Fruit fly (Drosophila melanogaster) whole organism, embryonic: ENCODE results near the gene CG15347.
A peak's percentile ranks its signal among the peaks of the same experiment; 100 is the strongest.

ENCODE experiments used
- Atf-2 ChIP-seq: fragments of 200-800 bp; sonication (Bioruptor generic); optimal IDR thresholded peaks from 2 replicates; lab custom pipeline; 2016; ENCODE audit warnings: missing biosample characterization, missing genetic modification characterization
- CG10274 ChIP-seq: fragments of 200-800 bp; sonication (Bioruptor generic); optimal IDR thresholded peaks from 3 replicates; lab custom pipeline; 2017; ENCODE audit warnings: missing biosample characterization, mild to moderate bottlenecking, missing genetic modification characterization
- CG10565 ChIP-seq: fragments of 200-800 bp; sonication (Bioruptor generic); optimal IDR thresholded peaks from 3 replicates; lab custom pipeline; 2016; ENCODE audit warnings: missing biosample characterization, mild to moderate bottlenecking, missing genetic modification characterization
- CG11456 ChIP-seq: fragments of 200-800 bp; sonication (Bioruptor generic); IDR thresholded peaks from 3 replicates; pipeline ENCODE4 v1.3.6; 2022; ENCODE audit warnings: missing biosample characterization, missing genetic modification characterization
- CG12219 ChIP-seq: fragments of 200-800 bp; sonication (Bioruptor generic); optimal IDR thresholded peaks from 3 replicates; lab custom pipeline; 2018; ENCODE audit warnings: missing biosample characterization, mild to moderate bottlenecking, missing genetic modification characterization
- CG13424 ChIP-seq: fragments of 200-800 bp; sonication (Bioruptor generic); optimal IDR thresholded peaks from 2 replicates; lab custom pipeline; 2019; ENCODE audit warnings: missing biosample characterization, mild to moderate bottlenecking, missing genetic modification characterization, moderate library complexity
- CG14441 ChIP-seq: fragments of 200-800 bp; sonication (Bioruptor generic); IDR thresholded peaks from 2 replicates; pipeline ENCODE4 v1.3.6; 2022; ENCODE audit warnings: missing biosample characterization, missing genetic modification characterization
- CG14860 ChIP-seq: fragments of 200-800 bp; sonication (Bioruptor generic); IDR thresholded peaks from 3 replicates; pipeline ENCODE4 v1.3.6; 2022; ENCODE audit warnings: missing biosample characterization, missing genetic modification characterization; ENCODE audit not compliant: partially characterized antibody
- CG15073 ChIP-seq: fragments of 200-800 bp; sonication (Bioruptor generic); optimal IDR thresholded peaks from 2 replicates; lab custom pipeline; 2016; ENCODE audit warnings: missing biosample characterization, missing genetic modification characterization
- CG17361 ChIP-seq: fragments of 200-800 bp; sonication (Bioruptor generic); IDR thresholded peaks from 3 replicates; pipeline ENCODE4 v1.3.6; 2022; ENCODE audit warnings: missing biosample characterization, missing genetic modification characterization
- CG17802 ChIP-seq: fragments of 200-800 bp; sonication (Bioruptor generic); optimal IDR thresholded peaks from 2 replicates; lab custom pipeline; 2018; ENCODE audit warnings: missing biosample characterization, mild to moderate bottlenecking, missing genetic modification characterization, moderate library complexity
- CG2875 ChIP-seq: fragments of 200-800 bp; sonication (Bioruptor generic); optimal IDR thresholded peaks from 2 replicates; lab custom pipeline; 2017; ENCODE audit warnings: missing biosample characterization, mild to moderate bottlenecking, missing genetic modification characterization, missing genetic modification reagents
- CG30431 ChIP-seq: fragments of 200-800 bp; sonication (Bioruptor generic); optimal IDR thresholded peaks from 2 replicates; lab custom pipeline; 2017; ENCODE audit warnings: missing biosample characterization, missing genetic modification characterization
- CG4617 ChIP-seq: fragments of 200-800 bp; sonication (Bioruptor generic); optimal IDR thresholded peaks from 3 replicates; lab custom pipeline; 2016; ENCODE audit warnings: missing biosample characterization, missing genetic modification characterization, borderline replicate concordance
- CG6765 ChIP-seq: fragments of 200-800 bp; sonication (Bioruptor generic); optimal IDR thresholded peaks from 3 replicates; lab custom pipeline; 2017; ENCODE audit warnings: missing biosample characterization, mild to moderate bottlenecking, missing genetic modification characterization
- CG7271 ChIP-seq: fragments of 200-800 bp; sonication (Bioruptor generic); optimal IDR thresholded peaks from 2 replicates; lab custom pipeline; 2018; ENCODE audit warnings: missing biosample characterization, mild to moderate bottlenecking, missing genetic modification characterization, moderate library complexity
- CG8359 ChIP-seq: fragments of 200-800 bp; sonication (Bioruptor generic); optimal IDR thresholded peaks from 2 replicates; lab custom pipeline; 2017; ENCODE audit warnings: missing biosample characterization, mild to moderate bottlenecking, missing genetic modification characterization, borderline replicate concordance
- CoRest ChIP-seq: fragments of 200-800 bp; sonication (Bioruptor generic); optimal IDR thresholded peaks from 3 replicates; lab custom pipeline; 2018; ENCODE audit warnings: missing biosample characterization, mild to moderate bottlenecking, missing genetic modification characterization, moderate library complexity
- CrebB ChIP-seq: fragments of 200-800 bp; sonication (Bioruptor generic); optimal IDR thresholded peaks from 3 replicates; lab custom pipeline; 2018; ENCODE audit warnings: missing biosample characterization, mild to moderate bottlenecking, missing genetic modification characterization
- MBD-R2 ChIP-seq: fragments of 200-800 bp; sonication (Bioruptor generic); IDR thresholded peaks from 2 replicates; pipeline ENCODE4 v1.3.6; 2022; ENCODE audit warnings: missing biosample characterization, missing genetic modification characterization
- Mad ChIP-seq: fragments of 200-800 bp; sonication (Bioruptor generic); optimal IDR thresholded peaks from 2 replicates; lab custom pipeline; 2016; ENCODE audit warnings: missing biosample characterization, missing genetic modification characterization
- Rfx ChIP-seq: fragments of 200-800 bp; sonication (Bioruptor generic); IDR thresholded peaks from 2 replicates; pipeline ENCODE4 v1.3.6; 2022; ENCODE audit warnings: missing biosample characterization, missing genetic modification characterization
- TFAM ChIP-seq: fragments of 200-800 bp; sonication (Bioruptor generic); optimal IDR thresholded peaks from 2 replicates; lab custom pipeline; 2017; ENCODE audit warnings: missing biosample characterization, missing genetic modification characterization, inconsistent platforms
- ara ChIP-seq: fragments of 200-800 bp; sonication (Bioruptor generic); IDR thresholded peaks from 2 replicates; pipeline ENCODE4 v1.3.6; 2022; ENCODE audit warnings: missing biosample characterization, missing genetic modification characterization
- bcd ChIP-seq: fragments of 200-800 bp; sonication (Bioruptor generic); optimal IDR thresholded peaks from 2 replicates; lab custom pipeline; 2017; ENCODE audit warnings: missing biosample characterization, mild to moderate bottlenecking, missing genetic modification characterization
- br ChIP-seq: fragments of >200 bp; optimal IDR thresholded peaks from 2 replicates; lab custom pipeline; 2017
- btn ChIP-seq: fragments of 200-800 bp; sonication (Bioruptor generic); optimal IDR thresholded peaks from 2 replicates; lab custom pipeline; 2016; ENCODE audit warnings: missing biosample characterization, missing genetic modification characterization
- corto ChIP-seq: fragments of 200-800 bp; sonication (Bioruptor generic); optimal IDR thresholded peaks from 2 replicates; lab custom pipeline; 2016; ENCODE audit warnings: missing biosample characterization, mild to moderate bottlenecking, missing genetic modification characterization, moderate library complexity
- dysf ChIP-seq: fragments of 200-800 bp; sonication (Bioruptor generic); IDR thresholded peaks from 3 replicates; pipeline ENCODE4 v1.3.6; 2022; ENCODE audit warnings: missing biosample characterization, missing genetic modification characterization
- fu2 ChIP-seq: fragments of 200-800 bp; sonication (Bioruptor generic); optimal IDR thresholded peaks from 2 replicates; lab custom pipeline; 2016; ENCODE audit warnings: missing biosample characterization, missing genetic modification characterization
- gem ChIP-seq: fragments of 200-800 bp; sonication (Bioruptor generic); optimal IDR thresholded peaks from 2 replicates; lab custom pipeline; 2019; ENCODE audit warnings: missing biosample characterization, mild to moderate bottlenecking, missing genetic modification characterization, moderate library complexity
- gsb-n ChIP-seq: fragments of 200-800 bp; sonication (Bioruptor generic); optimal IDR thresholded peaks from 3 replicates; lab custom pipeline; 2018; ENCODE audit warnings: missing biosample characterization, mild to moderate bottlenecking, missing genetic modification characterization
- h ChIP-seq: fragments of >200 bp; optimal IDR thresholded peaks from 2 replicates; lab custom pipeline; 2017
- inv ChIP-seq: fragments of 200-800 bp; sonication (Bioruptor generic); IDR thresholded peaks from 2 replicates; pipeline ENCODE4 v1.3.6; 2022; ENCODE audit warnings: missing biosample characterization, missing genetic modification characterization; ENCODE audit not compliant: partially characterized antibody
- lmd ChIP-seq: fragments of 200-800 bp; sonication (Bioruptor generic); IDR thresholded peaks from 2 replicates; pipeline ENCODE4 v1.3.6; 2022; ENCODE audit warnings: missing biosample characterization, missing genetic modification characterization
- lola ChIP-seq, 3 experiments: fragments of >200 bp in 2 of 3; fragments of 200-800 bp in 1 of 3; sonication (Bioruptor generic) in 1 of 3; optimal IDR thresholded peaks; 2 replicates each; lab custom pipeline; 2017 to 2019; ENCODE audit warnings: missing biosample characterization in 3 of 3, missing genetic modification characterization in 3 of 3, mild to moderate bottlenecking in 1 of 3, moderate library complexity in 1 of 3
- maf-S ChIP-seq: fragments of 200-800 bp; sonication (Bioruptor generic); optimal IDR thresholded peaks from 2 replicates; lab custom pipeline; 2016; ENCODE audit warnings: missing biosample characterization, missing genetic modification characterization
- nmo ChIP-seq: fragments of 200-800 bp; sonication (Bioruptor generic); optimal IDR thresholded peaks from 2 replicates; lab custom pipeline; 2018; ENCODE audit warnings: missing biosample characterization, mild to moderate bottlenecking, missing genetic modification characterization, moderate library complexity
- prd ChIP-seq, 3 experiments: fragments of >200 bp in 2 of 3; fragments of 200-800 bp in 1 of 3; sonication (Bioruptor generic) in 1 of 3; optimal IDR thresholded peaks in 2 of 3; IDR thresholded peaks in 1 of 3; 2 replicates in 2 of 3; 3 replicates in 1 of 3; pipeline versions ENCODE4 v1.3.6 to Lab custom; 2017 to 2022; ENCODE audit warnings: missing biosample characterization in 1 of 3, missing genetic modification characterization in 1 of 3
- repo ChIP-seq: fragments of 200-800 bp; sonication (Bioruptor generic); optimal IDR thresholded peaks from 2 replicates; lab custom pipeline; 2016; ENCODE audit warnings: missing biosample characterization, missing genetic modification characterization
- rib ChIP-seq: fragments of 200-800 bp; sonication (Bioruptor generic); IDR thresholded peaks from 2 replicates; pipeline ENCODE4 v1.3.6; 2022; ENCODE audit warnings: missing biosample characterization, missing genetic modification characterization
- sd ChIP-seq: fragments of 200-800 bp; sonication (Bioruptor generic); optimal IDR thresholded peaks from 3 replicates; lab custom pipeline; 2018; ENCODE audit warnings: missing biosample characterization, mild to moderate bottlenecking, missing genetic modification characterization, moderate library complexity
- sens-2 ChIP-seq: fragments of 200-800 bp; sonication (Bioruptor generic); IDR thresholded peaks from 2 replicates; pipeline ENCODE4 v1.3.6; 2022; ENCODE audit warnings: missing biosample characterization, missing genetic modification characterization
- slbo ChIP-seq: fragments of 200-800 bp; sonication (Bioruptor generic); IDR thresholded peaks from 2 replicates; pipeline ENCODE4 v1.3.6; 2022; ENCODE audit warnings: missing biosample characterization, missing genetic modification characterization
- stwl ChIP-seq: fragments of 200-800 bp; sonication (Bioruptor generic); optimal IDR thresholded peaks from 3 replicates; lab custom pipeline; 2018; ENCODE audit warnings: missing biosample characterization, mild to moderate bottlenecking, missing genetic modification characterization, moderate library complexity
- sug ChIP-seq: fragments of 200-800 bp; optimal IDR thresholded peaks from 2 replicates; lab custom pipeline; 2019; ENCODE audit warnings: missing biosample characterization, mild to moderate bottlenecking, missing genetic modification characterization, moderate library complexity
- tap ChIP-seq: fragments of 200-800 bp; optimal IDR thresholded peaks from 3 replicates; lab custom pipeline; 2019; ENCODE audit warnings: missing biosample characterization, mild to moderate bottlenecking, missing genetic modification characterization, moderate library complexity
- tin ChIP-seq: fragments of 200-800 bp; sonication (Bioruptor generic); optimal IDR thresholded peaks from 3 replicates; lab custom pipeline; 2016; ENCODE audit warnings: missing biosample characterization, missing genetic modification characterization
- wdn ChIP-seq: fragments of 200-800 bp; sonication (Bioruptor generic); IDR thresholded peaks from 2 replicates; pipeline ENCODE4 v1.3.6; 2022; ENCODE audit warnings: missing biosample characterization, missing genetic modification characterization
- wor ChIP-seq: fragments of 200-800 bp; sonication (Bioruptor generic); IDR thresholded peaks from 2 replicates; pipeline ENCODE4 v1.3.6; 2022; ENCODE audit warnings: missing biosample characterization, missing genetic modification characterization
- zf30C ChIP-seq: fragments of 200-800 bp; sonication (Bioruptor generic); optimal IDR thresholded peaks from 3 replicates; lab custom pipeline; 2018; ENCODE audit warnings: missing biosample characterization, mild to moderate bottlenecking, missing genetic modification characterization

CG15347 gene

dm6 chrX:8409793-8410192 lies 50.9 kb downstream of the CG15347 start (continued):
- no peak for TF ChIP-seq CG17361 (GFP tag; lab: Robert Waterston, UW)
- peak; percentile 73 for TF ChIP-seq CG12219 (GFP tag; lab: Kevin White, UChicago)
- TF ChIP-seq br (lab: Kevin White, UChicago): no peak
- TF ChIP-seq Rfx: peak; percentile 86
- TF ChIP-seq CG30431 (GFP tag; lab: Kevin White, UChicago): no peak
- no peak for TF ChIP-seq inv (GFP tag; lab: Robert Waterston, UW)
- TF ChIP-seq lmd (GFP tag; lab: Robert Waterston, UW): no peak
- TF ChIP-seq CG17802 (tag; lab: Kevin White, UChicago): no peak
- TF ChIP-seq tap (tag; lab: Kevin White, UChicago): peak; percentile 35
- TF ChIP-seq prd (optimal IDR thresholded peaks at IDR 0.05; lab: Kevin White, UChicago): no peak
- TF ChIP-seq prd (GFP tag; IDR thresholded peaks at IDR 0.05; lab: Robert Waterston, UW): peak; percentile 36; the same call in 1 of the 3 replicates
- no peak for TF ChIP-seq tin
- TF ChIP-seq h: no peak
- TF ChIP-seq sens-2 (GFP tag; lab: Robert Waterston, UW): peak; percentile 39; the same call in 1 of the 2 replicates
- TF ChIP-seq sug: peak; percentile 76
- no peak for TF ChIP-seq stwl (tag; lab: Kevin White, UChicago)
- TF ChIP-seq dysf (GFP tag; lab: Robert Waterston, UW): peak; percentile 53; the same call in 2 of the 3 replicates
- no peak for TF ChIP-seq CG14860 (GFP tag; lab: Robert Waterston, UW)
- no peak; the same call in 2 of the 3 replicates for TF ChIP-seq CG11456 (GFP tag; lab: Robert Waterston, UW)
- no peak for TF ChIP-seq Mad (GFP tag; lab: Kevin White, UChicago)
- TF ChIP-seq CrebB (tag; lab: Kevin White, UChicago): peak; percentile 90
- TF ChIP-seq gem: no peak
- TF ChIP-seq nmo: no peak
- no peak for TF ChIP-seq maf-S (GFP tag; lab: Kevin White, UChicago)
- TF ChIP-seq wdn: peak; percentile 84
- no peak for TF ChIP-seq lola (GFP tag; optimal IDR thresholded peaks at IDR 0.05; lab: Kevin White, UChicago)
- peak; percentile 57 for TF ChIP-seq MBD-R2
- TF ChIP-seq CG10565 (GFP tag; lab: Kevin White, UChicago): no peak
- no peak for TF ChIP-seq CoRest (tag; lab: Kevin White, UChicago)
- peak; percentile 32 for TF ChIP-seq CG8359 (GFP tag; lab: Kevin White, UChicago)
- no peak for TF ChIP-seq CG2875 (GFP tag; lab: Kevin White, UChicago)
- no peak for TF ChIP-seq slbo (GFP tag; lab: Robert Waterston, UW)
- no peak for TF ChIP-seq fu2
- no peak for TF ChIP-seq CG4617 (GFP tag; lab: Kevin White, UChicago)
- TF ChIP-seq corto (GFP tag; lab: Kevin White, UChicago): peak; percentile 78
- no peak for TF ChIP-seq bcd (GFP tag; lab: Kevin White, UChicago)
- peak; percentile 90 for TF ChIP-seq CG6765
- no peak for TF ChIP-seq repo (GFP tag; lab: Kevin White, UChicago)
- peak; percentile 91 for TF ChIP-seq rib (GFP tag; lab: Robert Waterston, UW)
- peak; percentile 34 for TF ChIP-seq CG13424 (tag; lab: Kevin White, UChicago)
- peak; percentile 19 for TF ChIP-seq CG7271 (tag; lab: Kevin White, UChicago)
- no peak for TF ChIP-seq TFAM
- no peak for TF ChIP-seq ara
- TF ChIP-seq gsb-n (tag; lab: Kevin White, UChicago): no peak
- no peak for TF ChIP-seq CG10274 (GFP tag; lab: Kevin White, UChicago)
- TF ChIP-seq CG15073 (GFP tag; lab: Kevin White, UChicago): no peak
- no peak for TF ChIP-seq Atf-2 (GFP tag; lab: Kevin White, UChicago)
- no peak for TF ChIP-seq wor (GFP tag; lab: Robert Waterston, UW)
- TF ChIP-seq zf30C: peak; percentile 50
- TF ChIP-seq btn (GFP tag; lab: Kevin White, UChicago): no peak
- no peak for TF ChIP-seq CG14441
- TF ChIP-seq sd (tag; lab: Kevin White, UChicago): peak; percentile 24
